Worm (Caenorhabditis elegans) whole organism, late embryonic: ENCODE data around the gene T23G7.2.

Experiments used
- K09A11.1 ChIP-seq: sonication (generic microtip); optimal IDR thresholded peaks from 2 replicates; lab custom pipeline; 2017; ENCODE audit warnings: antibody characterized with exemption, mild to moderate bottlenecking, missing genetic modification characterization, missing compliant biosample characterization; ENCODE audit not compliant: insufficient read depth
- ceh-18 ChIP-seq: sonication (generic microtip); optimal IDR thresholded peaks from 2 replicates; lab custom pipeline; 2016; ENCODE audit warnings: missing genetic modification characterization, missing compliant biosample characterization
- ceh-2 ChIP-seq: sonication (generic microtip); optimal IDR thresholded peaks from 2 replicates; lab custom pipeline; 2016; ENCODE audit warnings: missing genotype, missing genetic modification characterization, missing compliant biosample characterization
- ceh-22 ChIP-seq: sonication (generic microtip); optimal IDR thresholded peaks from 2 replicates; lab custom pipeline; 2017; ENCODE audit warnings: missing biosample characterization, missing genetic modification characterization
- ceh-30 ChIP-seq: fragments of 150-350 bp; optimal IDR thresholded peaks from 2 replicates; lab custom pipeline; 2014; ENCODE audit warnings: missing biosample characterization, missing genetic modification characterization
- ceh-31 ChIP-seq: sonication (generic microtip); optimal IDR thresholded peaks from 2 replicates; lab custom pipeline; 2016; ENCODE audit warnings: missing genetic modification characterization, missing compliant biosample characterization
- ceh-34 ChIP-seq: sonication (generic microtip); optimal IDR thresholded peaks from 2 replicates; lab custom pipeline; 2016; ENCODE audit warnings: mild to moderate bottlenecking, missing genetic modification characterization, missing compliant biosample characterization
- ceh-45 ChIP-seq: fragments of 200-800 bp; sonication (Bioruptor generic); IDR thresholded peaks from 2 replicates; pipeline ENCODE4 v1.3.6; 2022; ENCODE audit warnings: missing genetic modification reagents, missing genetic modification characterization, missing compliant biosample characterization
- ceh-48 ChIP-seq: sonication (generic microtip); optimal IDR thresholded peaks from 2 replicates; lab custom pipeline; 2016; ENCODE audit warnings: missing genetic modification characterization, inconsistent platforms, missing compliant biosample characterization
- dve-1 ChIP-seq: sonication (generic microtip); optimal IDR thresholded peaks from 2 replicates; lab custom pipeline; 2017; ENCODE audit warnings: antibody characterized with exemption, mild to moderate bottlenecking, missing genetic modification characterization, missing compliant biosample characterization
- elt-2 ChIP-seq: sonication (generic microtip); optimal IDR thresholded peaks from 2 replicates; lab custom pipeline; 2016; ENCODE audit warnings: missing genetic modification reagents, missing genetic modification characterization, missing compliant biosample characterization
- elt-4 ChIP-seq: sonication (generic microtip); optimal IDR thresholded peaks from 2 replicates; lab custom pipeline; 2016; ENCODE audit warnings: missing genetic modification characterization, missing compliant biosample characterization
- ets-4 ChIP-seq: sonication (generic microtip); optimal IDR thresholded peaks from 2 replicates; lab custom pipeline; 2016; ENCODE audit warnings: missing genetic modification characterization, missing compliant biosample characterization
- fax-1 ChIP-seq: sonication (generic microtip); optimal IDR thresholded peaks from 2 replicates; lab custom pipeline; 2016; ENCODE audit warnings: missing genotype, missing genetic modification characterization, missing compliant biosample characterization
- fkh-10 ChIP-seq: fragments of 150-350 bp; optimal IDR thresholded peaks from 2 replicates; lab custom pipeline; 2014; ENCODE audit warnings: missing biosample characterization, missing genetic modification reagents, missing genetic modification characterization
- gmeb-2 ChIP-seq: sonication (generic microtip); optimal IDR thresholded peaks from 2 replicates; lab custom pipeline; 2016; ENCODE audit warnings: missing genetic modification characterization, inconsistent platforms, missing compliant biosample characterization
- hlh-13 ChIP-seq: fragments of 200-800 bp; sonication (Bioruptor generic); optimal IDR thresholded peaks from 2 replicates; lab custom pipeline; 2018; ENCODE audit warnings: mild to moderate bottlenecking, missing genetic modification characterization, missing compliant biosample characterization
- hlh-15 ChIP-seq: sonication (generic microtip); optimal IDR thresholded peaks from 2 replicates; lab custom pipeline; 2016; ENCODE audit warnings: missing genetic modification characterization, missing compliant biosample characterization
- hlh-6 ChIP-seq: sonication (generic microtip); optimal IDR thresholded peaks from 2 replicates; lab custom pipeline; 2016; ENCODE audit warnings: missing genotype, missing genetic modification characterization, missing compliant biosample characterization
- lim-6 ChIP-seq: sonication (generic microtip); optimal IDR thresholded peaks from 2 replicates; lab custom pipeline; 2016; ENCODE audit warnings: missing genetic modification characterization, missing compliant biosample characterization
- lin-11 ChIP-seq: fragments of 200-800 bp; sonication (Bioruptor generic); optimal IDR thresholded peaks from 2 replicates; lab custom pipeline; 2018; ENCODE audit warnings: mild to moderate bottlenecking, missing genetic modification characterization, missing compliant biosample characterization
- nfya-1 ChIP-seq: sonication (generic microtip); optimal IDR thresholded peaks from 2 replicates; lab custom pipeline; 2017; ENCODE audit warnings: missing genetic modification characterization, mild to moderate bottlenecking, missing compliant biosample characterization, antibody characterized with exemption, moderate library complexity
- pat-9 ChIP-seq: fragments of 200-800 bp; sonication (Bioruptor generic); optimal IDR thresholded peaks from 2 replicates; lab custom pipeline; 2018; ENCODE audit warnings: mild to moderate bottlenecking, missing genetic modification characterization, moderate library complexity, missing compliant biosample characterization
- pax-1 ChIP-seq: fragments of 150-350 bp; optimal IDR thresholded peaks from 2 replicates; lab custom pipeline; 2014; ENCODE audit warnings: missing biosample characterization, missing genetic modification characterization
- pha-2 ChIP-seq: sonication (generic microtip); optimal IDR thresholded peaks from 2 replicates; lab custom pipeline; 2017; ENCODE audit warnings: mild to moderate bottlenecking, missing genetic modification characterization, missing compliant biosample characterization
- pha-4 ChIP-seq: fragments of 150-350 bp; optimal IDR thresholded peaks from 2 replicates; lab custom pipeline; 2018; ENCODE audit warnings: missing biosample characterization, missing genetic modification reagents, missing genetic modification characterization
- pqm-1 ChIP-seq: sonication (generic microtip); optimal IDR thresholded peaks from 2 replicates; lab custom pipeline; 2016; ENCODE audit warnings: missing genetic modification characterization, missing compliant biosample characterization
- pros-1 ChIP-seq: fragments of 150-350 bp; optimal IDR thresholded peaks from 2 replicates; lab custom pipeline; 2014; ENCODE audit warnings: missing biosample characterization, missing genetic modification reagents, missing genetic modification characterization
- sox-4 ChIP-seq: sonication (generic microtip); optimal IDR thresholded peaks from 2 replicates; lab custom pipeline; 2017; ENCODE audit warnings: mild to moderate bottlenecking, missing genetic modification characterization, inconsistent platforms, missing compliant biosample characterization
- tbx-2 ChIP-seq: sonication (generic microtip); optimal IDR thresholded peaks from 2 replicates; lab custom pipeline; 2016; ENCODE audit warnings: missing genetic modification characterization, missing compliant biosample characterization
- tbx-7 ChIP-seq: sonication (generic microtip); optimal IDR thresholded peaks from 2 replicates; lab custom pipeline; 2016; ENCODE audit warnings: missing genotype, missing genetic modification characterization, missing compliant biosample characterization
- ttx-3 ChIP-seq: sonication (generic microtip); optimal IDR thresholded peaks from 2 replicates; lab custom pipeline; 2016; ENCODE audit warnings: missing genetic modification reagents, missing genetic modification characterization, missing compliant biosample characterization
- unc-3 ChIP-seq, 2 experiments: fragments of 200-800 bp in 1 of 2; sonication (Bioruptor generic) in 1 of 2; sonication (generic microtip) in 1 of 2; conservative IDR thresholded peaks in 1 of 2; optimal IDR thresholded peaks in 1 of 2; 2 replicates each; pipeline versions ENCODE4 v1.3.6 to Lab custom; 2016 to 2022; ENCODE audit warnings: missing compliant biosample characterization in 2 of 2, missing genetic modification characterization in 2 of 2, missing genetic modification reagents in 1 of 2
- unc-42 ChIP-seq: sonication (generic microtip); optimal IDR thresholded peaks from 2 replicates; lab custom pipeline; 2016; ENCODE audit warnings: missing genotype, missing genetic modification characterization, missing compliant biosample characterization
- unc-55 ChIP-seq: sonication (generic microtip); optimal IDR thresholded peaks from 2 replicates; lab custom pipeline; 2017; ENCODE audit warnings: missing biosample characterization, missing genetic modification reagents, missing genetic modification characterization

T23G7.2 gene

ce11 chrII:9188380-9188779 lies 15.6 kb upstream of the T23G7.2 start, which contains the start of gene sym-2:
Gene sym-2 (minus strand): TSS chrII:9188480.
- TF ChIP-seq hlh-6 (tag; lab: Kevin White, UChicago) (no peak), sox-4 (tag; lab: Kevin White, UChicago) (no peak), tbx-7 (no peak), ceh-48 (tag; lab: Kevin White, UChicago) (no peak), dve-1 (tag; lab: Kevin White, UChicago) (no peak), fkh-10 (GFP tag; lab: Kevin White, UChicago) (no peak), unc-3 (GFP tag; conservative IDR thresholded peaks at IDR 0.05; lab: Robert Waterston, UW) (no peak), unc-3 (tag; optimal IDR thresholded peaks at IDR 0.05; lab: Kevin White, UChicago) (no peak), fax-1 (no peak), ceh-45 (GFP tag; lab: Robert Waterston, UW) (no peak), hlh-13 (no peak), lim-6 (tag; lab: Kevin White, UChicago) (no peak), pros-1 (tag; lab: Kevin White, UChicago) (no peak), unc-55 (GFP tag; lab: Kevin White, UChicago) (no peak), ceh-30 (no peak), ceh-2 (tag; lab: Kevin White, UChicago) (no peak), nfya-1 (tag; lab: Kevin White, UChicago) (no peak), K09A11.1 (no peak)

DNA sequence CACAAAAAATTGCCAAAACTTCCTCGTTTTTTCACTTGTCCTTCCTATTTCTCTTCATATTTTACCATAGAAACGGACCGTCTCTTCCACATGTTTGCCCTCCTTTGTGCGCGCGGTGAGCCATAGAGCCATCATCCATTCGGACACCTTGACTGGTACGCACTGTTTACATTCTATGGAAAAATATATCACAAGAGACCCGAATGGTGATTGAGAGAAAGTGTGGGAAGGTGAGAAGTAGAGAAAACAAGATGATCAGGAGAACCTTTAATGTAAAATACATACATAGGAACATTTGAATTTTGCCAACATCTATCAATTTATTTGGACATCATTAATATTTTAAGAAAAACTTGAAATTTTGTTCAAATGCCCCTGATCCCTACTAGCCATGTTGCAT lies 13.2 kb upstream of the T23G7.2 start:
- no peak for TF ChIP-seq ets-4
- TF ChIP-seq fkh-10 (GFP tag; lab: Kevin White, UChicago): no peak
- no peak for TF ChIP-seq lin-11 (tag; lab: Kevin White, UChicago)
- TF ChIP-seq ttx-3 (tag; lab: Kevin White, UChicago): no peak
- no peak for TF ChIP-seq hlh-15
- TF ChIP-seq elt-4 (tag; lab: Kevin White, UChicago): no peak
- TF ChIP-seq K09A11.1: no peak
- no peak for TF ChIP-seq tbx-2 (tag; lab: Kevin White, UChicago)
- TF ChIP-seq pat-9: no peak

- TF ChIP-seq elt-2 (tag; lab: Kevin White, UChicago) (peak; percentile 62), ceh-48 (tag; lab: Kevin White, UChicago) (no peak)
These were observed 8.4 kb upstream of the T23G7.2 start for ce11 chrII:9181155-9181554.

DNA sequence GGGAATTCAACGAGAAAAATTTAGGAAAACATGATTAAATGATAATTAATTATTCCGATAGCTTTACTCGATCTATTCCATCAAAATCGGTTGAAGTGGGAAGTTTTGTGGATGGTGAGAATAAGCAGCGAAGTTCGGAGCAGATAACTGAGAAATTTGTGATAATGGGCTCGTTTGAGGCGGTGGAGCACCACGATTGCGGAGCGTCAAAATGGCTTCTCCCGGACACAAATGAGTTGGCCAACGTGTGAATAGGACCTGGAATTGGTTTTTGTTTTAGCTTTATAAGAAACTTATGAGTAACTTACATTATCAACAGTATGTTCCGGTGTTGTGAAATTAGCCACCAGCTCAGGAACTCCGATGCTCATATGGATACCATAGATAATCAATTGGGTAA lies 6.1 kb upstream of the T23G7.2 start:
- TF ChIP-seq tbx-7 (no peak), ceh-48 (tag; lab: Kevin White, UChicago) (no peak), unc-55 (GFP tag; lab: Kevin White, UChicago) (no peak), hlh-6 (tag; lab: Kevin White, UChicago) (no peak), pat-9 (no peak), elt-4 (tag; lab: Kevin White, UChicago) (no peak), pax-1 (no peak), ceh-22 (tag; lab: Kevin White, UChicago) (no peak), ceh-18 (tag; lab: Kevin White, UChicago) (no peak), hlh-13 (no peak), ceh-31 (tag; lab: Kevin White, UChicago) (no peak), pqm-1 (tag; lab: Kevin White, UChicago) (no peak), hlh-15 (no peak), ets-4 (no peak), pha-2 (tag; lab: Kevin White, UChicago) (no peak), ceh-2 (tag; lab: Kevin White, UChicago) (no peak), ttx-3 (tag; lab: Kevin White, UChicago) (no peak)
- TF ChIP-seq, all 69 proteins: peak for 0

DNA sequence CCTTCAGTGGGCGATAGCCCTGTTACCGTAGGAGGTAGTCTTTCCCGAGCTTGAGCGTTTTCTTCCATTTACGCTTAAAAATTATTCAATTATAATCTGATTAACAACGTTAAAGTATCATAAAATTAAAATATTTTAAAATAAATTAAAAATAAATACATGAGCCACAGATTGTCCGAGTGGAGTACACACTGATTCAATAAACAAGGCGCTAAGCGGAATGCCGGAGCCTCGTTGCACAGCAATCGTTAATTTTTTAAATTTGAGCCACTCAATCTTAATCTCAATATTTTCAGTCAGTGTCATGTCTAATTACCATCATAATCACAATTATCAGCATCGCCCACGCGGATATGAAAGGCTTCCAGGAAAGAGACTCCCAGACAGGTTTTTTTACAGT lies 4.3 kb upstream of the T23G7.2 start, which contains the start of the genes sec-5 and pir-1:
sec-5 (minus strand) TSS at position 73 of the 400 bp plus-strand sequence.
pir-1 (plus strand) TSS at position 221 of the 400 bp plus-strand sequence.
- TF ChIP-seq gmeb-2: no peak
- peak; percentile 38 for TF ChIP-seq unc-42 (tag; lab: Kevin White, UChicago)
- TF ChIP-seq nfya-1 (tag; lab: Kevin White, UChicago): no peak
- no peak for TF ChIP-seq ceh-34 (tag; lab: Kevin White, UChicago)
- no peak for TF ChIP-seq pha-4
- TF ChIP-seq, all 69 proteins: peak for 1
